Worm (Caenorhabditis elegans) whole organism, L2 larva: ENCODE measurements around the gene C35B1.7.

Source experiments
- ama-1 ChIP-seq: fragments of 150-350 bp; optimal IDR thresholded peaks from 2 replicates; lab custom pipeline; 2018; ENCODE audit warnings: inconsistent platforms
- ceh-82 ChIP-seq: fragments of 150-350 bp; optimal IDR thresholded peaks from 2 replicates; lab custom pipeline; 2014; ENCODE audit warnings: missing biosample characterization, missing genetic modification characterization
- nhr-237 ChIP-seq: fragments of 150-350 bp; optimal IDR thresholded peaks from 2 replicates; lab custom pipeline; 2014; ENCODE audit warnings: missing biosample characterization, missing genetic modification characterization
- snpc-4 ChIP-seq: fragments of 150-350 bp; optimal IDR thresholded peaks from 2 replicates; lab custom pipeline; 2014; ENCODE audit warnings: missing biosample characterization, missing genetic modification characterization
- unc-62 ChIP-seq: fragments of 150-350 bp; optimal IDR thresholded peaks from 2 replicates; lab custom pipeline; 2014; ENCODE audit warnings: missing biosample characterization, missing genetic modification reagents, missing genetic modification characterization
- ztf-11 ChIP-seq: sonication (generic microtip); optimal IDR thresholded peaks from 2 replicates; lab custom pipeline; 2017; ENCODE audit warnings: missing biosample characterization, missing genetic modification characterization
- ztf-4 ChIP-seq: fragments of 150-350 bp; optimal IDR thresholded peaks from 2 replicates; lab custom pipeline; 2014; ENCODE audit warnings: missing biosample characterization, missing genetic modification characterization

DNA sequence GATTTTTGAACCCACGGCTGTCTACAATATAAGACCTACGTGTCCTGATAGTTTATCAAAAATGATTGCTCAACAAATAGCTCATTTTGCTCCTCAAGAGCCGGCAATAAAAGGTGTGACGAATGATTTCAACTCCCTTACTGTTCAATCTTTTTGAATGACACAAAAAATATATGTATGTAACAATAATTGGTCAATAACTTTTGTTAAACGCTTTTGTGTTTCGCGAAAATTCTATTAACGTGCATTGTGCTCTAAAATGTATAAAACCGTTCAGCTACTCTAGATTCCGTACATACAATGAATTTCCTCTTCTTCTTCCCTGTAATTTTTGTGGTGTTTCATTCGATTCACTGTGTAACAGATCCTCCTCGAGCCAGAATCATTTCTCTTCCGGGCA, 29.4 kb upstream of the C35B1.7 start, which contains the start of gene C35B1.4:
- TF ChIP-seq ztf-11, result no peak
- no peak for TF ChIP-seq snpc-4 (tag; lab: Kevin White, UChicago)
- TF ChIP-seq ztf-4 (tag; lab: Kevin White, UChicago), result no peak
- no peak for TF ChIP-seq ama-1 (lab: Kevin White, UChicago)
- TF ChIP-seq nhr-237 (tag; lab: Kevin White, UChicago), result no peak
- TF ChIP-seq ceh-82, result no peak
- TF ChIP-seq unc-62 (GFP tag; lab: Kevin White, UChicago), result no peak
